Worm (Caenorhabditis elegans) whole organism, early embryonic: ENCODE results near the gene swp-1.

ENCODE experiments used
- B0310.2 ChIP-seq: sonication (generic microtip); optimal IDR thresholded peaks from 2 replicates; lab custom pipeline; 2016; ENCODE audit warnings: mild to moderate bottlenecking, missing genetic modification characterization, missing compliant biosample characterization
- F13C5.2 ChIP-seq: sonication (generic microtip); optimal IDR thresholded peaks from 2 replicates; lab custom pipeline; 2017; ENCODE audit warnings: mild to moderate bottlenecking, missing genetic modification characterization, inconsistent platforms, missing compliant biosample characterization
- aly-1 ChIP-seq: sonication (generic microtip); optimal IDR thresholded peaks from 2 replicates; lab custom pipeline; 2016; ENCODE audit warnings: missing genetic modification characterization, missing compliant biosample characterization
- ama-1 ChIP-seq: fragments of 150-350 bp; optimal IDR thresholded peaks from 2 replicates; lab custom pipeline; 2014
- ceh-13 ChIP-seq: fragments of 200-800 bp; sonication (Bioruptor generic); optimal IDR thresholded peaks from 2 replicates; lab custom pipeline; 2018; ENCODE audit warnings: mild to moderate bottlenecking, missing genetic modification characterization, missing compliant biosample characterization
- ceh-36 ChIP-seq: sonication (generic microtip); optimal IDR thresholded peaks from 2 replicates; lab custom pipeline; 2016; ENCODE audit warnings: missing genetic modification characterization, inconsistent platforms, missing compliant biosample characterization
- ets-7 ChIP-seq: sonication (generic microtip); optimal IDR thresholded peaks from 2 replicates; lab custom pipeline; 2016; ENCODE audit warnings: missing genotype, missing genetic modification characterization, missing compliant biosample characterization
- flt-1 ChIP-seq: fragments of 200-800 bp; sonication (Bioruptor generic); IDR thresholded peaks from 2 replicates; pipeline ENCODE4 v1.3.6; 2022; ENCODE audit warnings: missing genetic modification characterization, missing compliant biosample characterization
- hmbx-1 ChIP-seq: sonication (generic microtip); optimal IDR thresholded peaks from 2 replicates; lab custom pipeline; 2016; ENCODE audit warnings: mild to moderate bottlenecking, missing genetic modification characterization, missing compliant biosample characterization
- hmg-4 ChIP-seq: fragments of 200-800 bp; sonication (Bioruptor generic); optimal IDR thresholded peaks from 2 replicates; lab custom pipeline; 2018; ENCODE audit warnings: mild to moderate bottlenecking, missing genetic modification characterization, missing compliant biosample characterization
- hnd-1 ChIP-seq: sonication (generic microtip); optimal IDR thresholded peaks from 2 replicates; lab custom pipeline; 2016; ENCODE audit warnings: missing genetic modification characterization, missing compliant biosample characterization
- pes-1 ChIP-seq: fragments of 200-800 bp; sonication (Bioruptor generic); IDR thresholded peaks from 2 replicates; pipeline ENCODE4 v1.3.6; 2022; ENCODE audit warnings: missing genetic modification reagents, missing genetic modification characterization, missing compliant biosample characterization
- scrt-1 ChIP-seq: fragments of 200-800 bp; sonication (Bioruptor generic); IDR thresholded peaks from 2 replicates; pipeline ENCODE4 v1.3.6; 2022; ENCODE audit warnings: missing genetic modification characterization, missing compliant biosample characterization
- sea-1 ChIP-seq: fragments of 200-800 bp; sonication (Bioruptor generic); conservative IDR thresholded peaks from 2 replicates; pipeline ENCODE4 v1.3.6; 2022; ENCODE audit warnings: missing genetic modification characterization, missing compliant biosample characterization
- tbx-11 ChIP-seq: fragments of 200-800 bp; sonication (Bioruptor generic); IDR thresholded peaks from 2 replicates; pipeline ENCODE4 v1.3.6; 2022; ENCODE audit warnings: missing genetic modification characterization, missing compliant biosample characterization
- tbx-37 ChIP-seq: fragments of 200-800 bp; sonication (Bioruptor generic); conservative IDR thresholded peaks from 2 replicates; pipeline ENCODE4 v1.3.6; 2022; ENCODE audit warnings: missing genetic modification reagents, missing genetic modification characterization, missing compliant biosample characterization
- tra-4 ChIP-seq: sonication (generic microtip); optimal IDR thresholded peaks from 2 replicates; lab custom pipeline; 2017; ENCODE audit warnings: missing genetic modification characterization, missing compliant biosample characterization

The swp-1 gene

ce11 chrIII:5714230-5714983 is 9.1 kb upstream of the swp-1 start, which contains the start of gene arf-1:
TSS of gene arf-1 (plus strand) at chrIII:5714886.
- TF ChIP-seq hnd-1, result no peak
- no peak for TF ChIP-seq B0310.2
- no peak for TF ChIP-seq ceh-36 (tag; lab: Kevin White, UChicago)
- TF ChIP-seq hmbx-1 (tag; lab: Kevin White, UChicago), result no peak

ce11 chrIII:5711881-5712643 is 6.7 kb upstream of the swp-1 start:
- TF ChIP-seq tra-4 (no peak), hmg-4 (GFP tag; lab: Kevin White, UChicago) (no peak)

ce11 chrIII:5711242-5711641 is 5.9 kb upstream of the swp-1 start, which contains the start of gene rbm-26:
TSS of gene rbm-26 (plus strand) at chrIII:5711542.
- TF ChIP-seq hnd-1 (no peak), ceh-36 (tag; lab: Kevin White, UChicago) (no peak), pes-1 (GFP tag; lab: Robert Waterston, UW) (no peak), tbx-11 (GFP tag; lab: Robert Waterston, UW) (no peak), B0310.2 (no peak), sea-1 (GFP tag; lab: Robert Waterston, UW) (no peak), tbx-37 (no peak)

- TF ChIP-seq sea-1 (GFP tag; lab: Robert Waterston, UW) (0 out of 2 replicates have a peak, but pooled peaks have one; percentile 26), F13C5.2 (tag; lab: Kevin White, UChicago) (no peak), pes-1 (GFP tag; lab: Robert Waterston, UW) (no peak), ama-1 (lab: Kevin White, UChicago) (no peak), aly-1 (tag; lab: Kevin White, UChicago) (peak; percentile 3)
These were observed 5.4 kb upstream of the swp-1 start for ce11 chrIII:5710676-5711075.

- TF ChIP-seq B0310.2 (no peak), scrt-1 (GFP tag; lab: Robert Waterston, UW) (no peak), hnd-1 (no peak), tbx-11 (GFP tag; lab: Robert Waterston, UW) (no peak), ama-1 (lab: Kevin White, UChicago) (no peak), aly-1 (tag; lab: Kevin White, UChicago) (no peak), flt-1 (GFP tag; lab: Robert Waterston, UW) (no peak), pes-1 (GFP tag; lab: Robert Waterston, UW) (no peak), ets-7 (tag; lab: Kevin White, UChicago) (no peak), F13C5.2 (tag; lab: Kevin White, UChicago) (no peak), sea-1 (GFP tag; lab: Robert Waterston, UW) (no peak), hmg-4 (GFP tag; lab: Kevin White, UChicago) (no peak), tbx-37 (no peak), ceh-13 (GFP tag; lab: Kevin White, UChicago) (no peak), ceh-36 (tag; lab: Kevin White, UChicago) (no peak), hmbx-1 (tag; lab: Kevin White, UChicago) (no peak), tra-4 (no peak)
These were observed 4.7 kb upstream of the swp-1 start, which contains the start of gene B0336.12 for ce11 chrIII:5710045-5710444. TSS of gene B0336.12 (minus strand) at chrIII:5710145.

ce11 chrIII:5709224-5709623 is 3.9 kb upstream of the swp-1 start, which contains the start of gene hpo-28:
TSS of gene hpo-28 (minus strand) at chrIII:5709324.
- no peak for TF ChIP-seq tbx-37
- no peak for TF ChIP-seq ceh-13 (GFP tag; lab: Kevin White, UChicago)
- TF ChIP-seq aly-1 (tag; lab: Kevin White, UChicago), result no peak
- no peak for TF ChIP-seq flt-1 (GFP tag; lab: Robert Waterston, UW)
- no peak for TF ChIP-seq tbx-11 (GFP tag; lab: Robert Waterston, UW)
- TF ChIP-seq ets-7 (tag; lab: Kevin White, UChicago), result no peak
- no peak for TF ChIP-seq hmg-4 (GFP tag; lab: Kevin White, UChicago)
- TF ChIP-seq ama-1 (lab: Kevin White, UChicago), result no peak
- no peak for TF ChIP-seq ceh-36 (tag; lab: Kevin White, UChicago)
- no peak for TF ChIP-seq scrt-1 (GFP tag; lab: Robert Waterston, UW)
- TF ChIP-seq B0310.2, result no peak
- TF ChIP-seq tra-4, result no peak
- TF ChIP-seq pes-1 (GFP tag; lab: Robert Waterston, UW), result no peak
- no peak for TF ChIP-seq sea-1 (GFP tag; lab: Robert Waterston, UW)

ce11 chrIII:5708024-5708423 is 2.7 kb upstream of the swp-1 start:
- TF ChIP-seq sea-1 (GFP tag; lab: Robert Waterston, UW) (no peak), ets-7 (tag; lab: Kevin White, UChicago) (no peak), F13C5.2 (tag; lab: Kevin White, UChicago) (no peak), hmbx-1 (tag; lab: Kevin White, UChicago) (no peak), tbx-37 (no peak), hnd-1 (no peak), scrt-1 (GFP tag; lab: Robert Waterston, UW) (no peak), pes-1 (GFP tag; lab: Robert Waterston, UW) (no peak), ceh-36 (tag; lab: Kevin White, UChicago) (no peak), flt-1 (GFP tag; lab: Robert Waterston, UW) (no peak), tbx-11 (GFP tag; lab: Robert Waterston, UW) (no peak), tra-4 (no peak), ama-1 (lab: Kevin White, UChicago) (no peak)
